Fruit fly (Drosophila melanogaster) whole organism: ENCODE measurements around the gene CG14740.

Experiments used
- CG8478 ChIP-seq: fragments of >200 bp; optimal IDR thresholded peaks from 2 replicates; lab custom pipeline; 2018; ENCODE audit warnings: inconsistent platforms
- EcR ChIP-seq, 2 experiments: fragments of >200 bp; optimal IDR thresholded peaks; 2 replicates each; lab custom pipeline; 2017; ENCODE audit warnings: missing biosample characterization in 2 of 2, missing genetic modification characterization in 2 of 2, missing genetic modification reagents in 2 of 2
- pan ChIP-seq: fragments of >200 bp; optimal IDR thresholded peaks from 2 replicates; lab custom pipeline; 2017
- psq ChIP-seq: fragments of >200 bp; optimal IDR thresholded peaks from 2 replicates; lab custom pipeline; 2017
- usp ChIP-seq: fragments of >200 bp; optimal IDR thresholded peaks from 2 replicates; lab custom pipeline; 2017; ENCODE audit warnings: missing biosample characterization, missing genetic modification characterization, mixed read lengths

- TF ChIP-seq psq (lab: Kevin White, UChicago) (no peak), pan (lab: Kevin White, UChicago) (no peak), usp (GFP tag; lab: Kevin White, UChicago) (no peak), EcR (GFP tag; optimal IDR thresholded peaks at IDR 0.05; lab: Kevin White, UChicago) (no peak), CG8478 (lab: Kevin White, UChicago) (no peak)
Measured at dm6 chr3R:12049113-12049512, 13.6 kb downstream of the CG14740 start, which contains the start of gene CG14739.
